Worm (Caenorhabditis elegans) whole organism, early embryonic: ENCODE results near the gene clec-233.

Experiments used
- B0310.2 ChIP-seq: sonication (generic microtip); optimal IDR thresholded peaks from 2 replicates; lab custom pipeline; 2016; ENCODE audit warnings: mild to moderate bottlenecking, missing genetic modification characterization, missing compliant biosample characterization
- F13C5.2 ChIP-seq: sonication (generic microtip); optimal IDR thresholded peaks from 2 replicates; lab custom pipeline; 2017; ENCODE audit warnings: mild to moderate bottlenecking, missing genetic modification characterization, inconsistent platforms, missing compliant biosample characterization
- ama-1 ChIP-seq: fragments of 150-350 bp; optimal IDR thresholded peaks from 2 replicates; lab custom pipeline; 2014
- ets-7 ChIP-seq: sonication (generic microtip); optimal IDR thresholded peaks from 2 replicates; lab custom pipeline; 2016; ENCODE audit warnings: missing genotype, missing genetic modification characterization, missing compliant biosample characterization
- hmg-4 ChIP-seq: fragments of 200-800 bp; sonication (Bioruptor generic); optimal IDR thresholded peaks from 2 replicates; lab custom pipeline; 2018; ENCODE audit warnings: mild to moderate bottlenecking, missing genetic modification characterization, missing compliant biosample characterization
- hnd-1 ChIP-seq: sonication (generic microtip); optimal IDR thresholded peaks from 2 replicates; lab custom pipeline; 2016; ENCODE audit warnings: missing genetic modification characterization, missing compliant biosample characterization
- sea-1 ChIP-seq: fragments of 200-800 bp; sonication (Bioruptor generic); conservative IDR thresholded peaks from 2 replicates; pipeline ENCODE4 v1.3.6; 2022; ENCODE audit warnings: missing genetic modification characterization, missing compliant biosample characterization
- tbx-37 ChIP-seq: fragments of 200-800 bp; sonication (Bioruptor generic); conservative IDR thresholded peaks from 2 replicates; pipeline ENCODE4 v1.3.6; 2022; ENCODE audit warnings: missing genetic modification reagents, missing genetic modification characterization, missing compliant biosample characterization
- tra-4 ChIP-seq: sonication (generic microtip); optimal IDR thresholded peaks from 2 replicates; lab custom pipeline; 2017; ENCODE audit warnings: missing genetic modification characterization, missing compliant biosample characterization

DNA sequence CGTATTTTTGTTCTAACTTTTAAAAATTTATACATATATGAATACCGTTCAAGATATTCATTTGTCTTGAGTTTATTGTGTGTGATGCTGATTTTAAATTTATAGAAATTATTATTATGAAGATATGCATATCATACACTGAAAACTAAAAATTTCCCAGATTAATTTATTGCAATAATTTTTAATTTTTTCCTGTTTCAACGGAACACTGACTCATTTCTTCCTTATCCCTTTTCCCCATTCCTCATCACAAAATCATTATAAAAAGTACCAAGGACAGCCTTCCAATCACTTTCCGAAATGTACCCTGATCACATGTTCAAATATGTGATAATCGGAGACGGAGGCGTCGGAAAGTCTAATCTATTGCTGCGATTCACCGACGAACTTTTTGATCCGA is 39.1 kb upstream of the clec-233 start, which contains the start of gene rabr-4:
- no peak for TF ChIP-seq hnd-1 (tag; lab: Kevin White, UChicago)
- TF ChIP-seq ama-1 (lab: Kevin White, UChicago), result no peak
- no peak for TF ChIP-seq F13C5.2 (tag; lab: Kevin White, UChicago)
- TF ChIP-seq tbx-37 (GFP tag; lab: Robert Waterston, UW), result no peak
- TF ChIP-seq B0310.2 (tag; lab: Kevin White, UChicago), result no peak
- TF ChIP-seq sea-1 (GFP tag; lab: Robert Waterston, UW), result no peak
- no peak for TF ChIP-seq tra-4 (tag; lab: Kevin White, UChicago)
- TF ChIP-seq ets-7 (tag; lab: Kevin White, UChicago), result no peak
- TF ChIP-seq hmg-4 (GFP tag; lab: Kevin White, UChicago), result no peak
